Worm (Caenorhabditis elegans): ENCODE results near the gene T07F8.1.

ce11 chrII:7174843-7175242 lies 26.6 kb downstream of the T07F8.1 start, which contains the start of gene glc-4:
- TF ChIP-seq daf-12 (tag; optimal IDR thresholded peaks at IDR 0.05) = no peak
- TF ChIP-seq unc-62 (GFP tag; optimal IDR thresholded peaks at IDR 0.05 in 1 of 2) = no peak
- no peak for TF ChIP-seq unc-62 (tag; optimal IDR thresholded peaks at IDR 0.05)
- no peak for TF ChIP-seq lin-1 (GFP tag; IDR thresholded peaks at IDR 0.05)
- no peak for TF ChIP-seq lin-13 (GFP tag; optimal IDR thresholded peaks at IDR 0.05)
- no peak for TF ChIP-seq unc-130 (GFP tag; optimal IDR thresholded peaks at IDR 0.05)
- TF ChIP-seq zfp-2 (tag; optimal IDR thresholded peaks at IDR 0.05) = no peak
- no peak for TF ChIP-seq dmd-9 (GFP tag; IDR thresholded peaks at IDR 0.05)
- TF ChIP-seq snpc-1.2 (GFP tag; IDR thresholded peaks at IDR 0.05) = no peak
- TF ChIP-seq tag-97 (GFP tag; IDR thresholded peaks at IDR 0.05) = no peak
